Worm (Caenorhabditis elegans): ENCODE data around the gene nkb-3.

ce11 chrX:13752822-13753581 is 17.4 kb downstream of the nkb-3 start:
- TF ChIP-seq elt-3 (tag; optimal IDR thresholded peaks at IDR 0.05) (no peak), aly-2 (tag; optimal IDR thresholded peaks at IDR 0.05) (no peak), nhr-12 (tag; optimal IDR thresholded peaks at IDR 0.05) (no peak), ceh-28 (tag; optimal IDR thresholded peaks at IDR 0.05) (no peak), tbx-2 (tag; optimal IDR thresholded peaks at IDR 0.05) (no peak), nhr-28 (tag; optimal IDR thresholded peaks at IDR 0.05) (no peak), unc-39 (tag; optimal IDR thresholded peaks at IDR 0.05) (no peak), nhr-11 (tag; optimal IDR thresholded peaks at IDR 0.05) (no peak)
